Worm (Caenorhabditis elegans) whole organism, L4 larva: ENCODE data around the gene dod-24.

ENCODE experiments used
- F10B5.3 ChIP-seq: sonication (generic microtip); optimal IDR thresholded peaks from 2 replicates; lab custom pipeline; 2016; ENCODE audit warnings: mild to moderate bottlenecking, missing genetic modification characterization, missing compliant biosample characterization
- F49E8.2 ChIP-seq: sonication (generic microtip); optimal IDR thresholded peaks from 2 replicates; lab custom pipeline; 2016; ENCODE audit warnings: missing compliant biosample characterization, mild to moderate bottlenecking, missing genetic modification characterization, borderline replicate concordance
- R02D3.7 ChIP-seq: fragments of 150-350 bp; sonication (generic microtip); optimal IDR thresholded peaks from 3 replicates; lab custom pipeline; 2014; ENCODE audit warnings: missing biosample characterization, missing genetic modification characterization
- T20F7.1 ChIP-seq: fragments of 200-800 bp; sonication (Bioruptor generic); optimal IDR thresholded peaks from 2 replicates; lab custom pipeline; 2018; ENCODE audit warnings: mild to moderate bottlenecking, missing genetic modification characterization, missing compliant biosample characterization
- Y105C5A.15 ChIP-seq: fragments of 200-800 bp; sonication (Bioruptor generic); IDR thresholded peaks from 2 replicates; pipeline ENCODE4 v1.3.6; 2022; ENCODE audit warnings: missing genetic modification characterization, missing compliant biosample characterization
- Y48G9A.11 ChIP-seq: fragments of 200-800 bp; sonication (Bioruptor generic); IDR thresholded peaks from 2 replicates; pipeline ENCODE4 v1.3.6; 2022; ENCODE audit warnings: missing genetic modification reagents, missing genetic modification characterization, missing compliant biosample characterization
- ZK337.2 ChIP-seq: fragments of 200-800 bp; sonication (Bioruptor generic); IDR thresholded peaks from 2 replicates; pipeline ENCODE4 v1.3.6; 2022; ENCODE audit warnings: missing genetic modification reagents, missing genetic modification characterization, missing compliant biosample characterization
- ZK546.5 ChIP-seq, 2 experiments: sonication (generic microtip); optimal IDR thresholded peaks; 2 replicates each; lab custom pipeline; 2017; ENCODE audit warnings: missing biosample characterization in 2 of 2, missing genetic modification characterization in 2 of 2
- ama-1 ChIP-seq: fragments of 150-350 bp; optimal IDR thresholded peaks from 2 replicates; lab custom pipeline; 2014; ENCODE audit warnings: inconsistent platforms, mixed read lengths
- attf-4 ChIP-seq: sonication (generic microtip); optimal IDR thresholded peaks from 3 replicates; lab custom pipeline; 2017; ENCODE audit warnings: missing biosample characterization, missing genetic modification characterization
- ceh-82 ChIP-seq: sonication (generic microtip); optimal IDR thresholded peaks from 2 replicates; lab custom pipeline; 2017; ENCODE audit warnings: missing biosample characterization, missing genetic modification characterization
- ces-1 ChIP-seq: fragments of 150-350 bp; sonication (generic microtip); optimal IDR thresholded peaks from 4 replicates; lab custom pipeline; 2014; ENCODE audit warnings: missing biosample characterization, missing genetic modification reagents, missing genetic modification characterization
- cey-2 ChIP-seq: sonication (generic microtip); optimal IDR thresholded peaks from 3 replicates; lab custom pipeline; 2017; ENCODE audit warnings: missing genetic modification characterization, mild to moderate bottlenecking, missing compliant biosample characterization, antibody characterized with exemption, borderline replicate concordance; ENCODE audit not compliant: insufficient read depth
- ctbp-1 ChIP-seq: fragments of 200-800 bp; sonication (Bioruptor generic); IDR thresholded peaks from 2 replicates; pipeline ENCODE4 v1.3.6; 2022; ENCODE audit warnings: missing genetic modification reagents, missing genetic modification characterization, missing compliant biosample characterization
- daf-16 ChIP-seq, 3 experiments: sonication (generic microtip); optimal IDR thresholded peaks; 2 replicates each; lab custom pipeline; 2016 to 2017; ENCODE audit warnings: missing genetic modification characterization in 3 of 3, missing genetic modification reagents in 3 of 3, mild to moderate bottlenecking in 2 of 3, missing compliant biosample characterization in 2 of 3, missing biosample characterization in 1 of 3, moderate library complexity in 1 of 3
- daf-19 ChIP-seq: fragments of 200-800 bp; sonication (Bioruptor generic); conservative IDR thresholded peaks from 2 replicates; pipeline ENCODE4 v1.3.6; 2022; ENCODE audit warnings: missing genetic modification characterization, missing compliant biosample characterization
- daf-8 ChIP-seq: fragments of 200-800 bp; sonication (Bioruptor generic); IDR thresholded peaks from 2 replicates; pipeline ENCODE4 v1.3.6; 2022; ENCODE audit warnings: missing genetic modification characterization, missing compliant biosample characterization
- dmd-6 ChIP-seq: fragments of 200-800 bp; sonication (Bioruptor generic); IDR thresholded peaks from 2 replicates; pipeline ENCODE4 v1.3.6; 2022; ENCODE audit warnings: missing genetic modification reagents, missing genetic modification characterization, missing compliant biosample characterization
- dmd-8 ChIP-seq: fragments of 200-800 bp; sonication (Bioruptor generic); IDR thresholded peaks from 2 replicates; pipeline ENCODE4 v1.3.6; 2022; ENCODE audit warnings: missing genetic modification characterization, missing compliant biosample characterization
- gei-8 ChIP-seq: fragments of 200-800 bp; sonication (Bioruptor generic); optimal IDR thresholded peaks from 2 replicates; lab custom pipeline; 2018; ENCODE audit warnings: mild to moderate bottlenecking, missing genetic modification characterization, missing compliant biosample characterization
- hlh-11 ChIP-seq: fragments of 200-800 bp; sonication (Bioruptor generic); optimal IDR thresholded peaks from 2 replicates; lab custom pipeline; 2018; ENCODE audit warnings: mild to moderate bottlenecking, missing genetic modification characterization, missing compliant biosample characterization
- lin-15B ChIP-seq: fragments of 150-350 bp; sonication (generic microtip); optimal IDR thresholded peaks from 3 replicates; lab custom pipeline; 2014; ENCODE audit warnings: missing biosample characterization, missing genetic modification characterization
- lin-39 ChIP-seq: fragments of 150-350 bp; optimal IDR thresholded peaks from 2 replicates; lab custom pipeline; 2014; ENCODE audit warnings: missing biosample characterization, missing genetic modification reagents, missing genetic modification characterization
- lsy-2 ChIP-seq, 2 experiments: fragments of 150-350 bp in 1 of 2; sonication (generic microtip) in 1 of 2; optimal IDR thresholded peaks; 2 replicates each; lab custom pipeline; 2014 to 2017; ENCODE audit warnings: missing biosample characterization in 2 of 2, missing genetic modification characterization in 2 of 2
- madf-5 ChIP-seq, 2 experiments: fragments of 200-800 bp; sonication (Bioruptor generic); IDR thresholded peaks; 2 replicates each; pipeline ENCODE4 v1.3.6; 2022; ENCODE audit warnings: missing compliant biosample characterization in 2 of 2, missing genetic modification characterization in 2 of 2
- madf-9 ChIP-seq: fragments of 200-800 bp; sonication (Bioruptor generic); conservative IDR thresholded peaks from 2 replicates; pipeline ENCODE4 v1.3.6; 2022; ENCODE audit warnings: missing genetic modification reagents, missing genetic modification characterization, missing compliant biosample characterization
- mdl-1 ChIP-seq, 2 experiments: fragments of 150-350 bp in 1 of 2; sonication (generic microtip) in 1 of 2; optimal IDR thresholded peaks; 2 replicates each; lab custom pipeline; 2014 to 2017; ENCODE audit warnings: missing biosample characterization in 2 of 2, missing genetic modification characterization in 2 of 2
- mdt-29 ChIP-seq: fragments of 200-800 bp; sonication (Bioruptor generic); IDR thresholded peaks from 2 replicates; pipeline ENCODE4 v1.3.6; 2022; ENCODE audit warnings: missing genetic modification reagents, missing genetic modification characterization, missing compliant biosample characterization
- nhr-10 ChIP-seq: fragments of 150-350 bp; optimal IDR thresholded peaks from 2 replicates; lab custom pipeline; 2014; ENCODE audit warnings: missing biosample characterization, missing genetic modification characterization
- nhr-237 ChIP-seq: sonication (generic microtip); optimal IDR thresholded peaks from 2 replicates; lab custom pipeline; 2017; ENCODE audit warnings: missing biosample characterization, missing genetic modification characterization
- nhr-25 ChIP-seq: sonication (generic microtip); optimal IDR thresholded peaks from 2 replicates; lab custom pipeline; 2017; ENCODE audit warnings: missing genetic modification characterization, mild to moderate bottlenecking, missing compliant biosample characterization, antibody characterized with exemption, moderate library complexity, borderline replicate concordance; ENCODE audit not compliant: insufficient read depth
- nhr-28 ChIP-seq: fragments of 150-350 bp; optimal IDR thresholded peaks from 2 replicates; lab custom pipeline; 2014; ENCODE audit warnings: missing biosample characterization, missing genetic modification characterization
- nhr-6 ChIP-seq: fragments of 150-350 bp; optimal IDR thresholded peaks from 2 replicates; lab custom pipeline; 2014; ENCODE audit warnings: missing biosample characterization, missing genetic modification characterization
- php-3 ChIP-seq: fragments of 200-800 bp; sonication (Bioruptor generic); IDR thresholded peaks from 2 replicates; pipeline ENCODE4 v1.3.6; 2022; ENCODE audit warnings: missing genetic modification reagents, missing genetic modification characterization, missing compliant biosample characterization
- pqm-1 ChIP-seq: sonication (generic microtip); optimal IDR thresholded peaks from 2 replicates; lab custom pipeline; 2017; ENCODE audit warnings: missing biosample characterization, missing genetic modification characterization
- saeg-2 ChIP-seq: fragments of 200-800 bp; sonication (Bioruptor generic); IDR thresholded peaks from 2 replicates; pipeline ENCODE4 v1.3.6; 2022; ENCODE audit warnings: missing genetic modification reagents, missing genetic modification characterization, missing compliant biosample characterization
- skn-1 ChIP-seq: fragments of 150-350 bp; optimal IDR thresholded peaks from 2 replicates; lab custom pipeline; 2014; ENCODE audit warnings: missing biosample characterization, missing genetic modification characterization
- snpc-4 ChIP-seq: fragments of 150-350 bp; optimal IDR thresholded peaks from 2 replicates; lab custom pipeline; 2014; ENCODE audit warnings: missing biosample characterization, missing genetic modification characterization
- tag-97 ChIP-seq: fragments of 200-800 bp; sonication (Bioruptor generic); IDR thresholded peaks from 2 replicates; pipeline ENCODE4 v1.3.6; 2022; ENCODE audit warnings: missing genetic modification characterization, missing compliant biosample characterization
- unc-62 ChIP-seq, 3 experiments: fragments of 150-350 bp in 1 of 3; sonication (generic microtip); optimal IDR thresholded peaks in 2 of 3; peaks in 1 of 3; 1 replicate in 1 of 3; 2 replicates in 2 of 3; lab custom pipeline; 2014 to 2017; ENCODE audit warnings: missing biosample characterization in 3 of 3, missing genetic modification characterization in 3 of 3, missing genetic modification reagents in 3 of 3, missing genotype in 1 of 3
- vab-7 ChIP-seq: fragments of 200-800 bp; sonication (Bioruptor generic); IDR thresholded peaks from 2 replicates; pipeline ENCODE4 v1.3.6; 2022; ENCODE audit warnings: missing genetic modification reagents, missing genetic modification characterization, missing compliant biosample characterization
- zfp-3 ChIP-seq: fragments of 200-800 bp; sonication (Bioruptor generic); conservative IDR thresholded peaks from 2 replicates; pipeline ENCODE4 v1.3.6; 2022; ENCODE audit warnings: missing genetic modification reagents, missing genetic modification characterization, missing compliant biosample characterization
- zip-2 ChIP-seq: fragments of 150-350 bp; optimal IDR thresholded peaks from 2 replicates; lab custom pipeline; 2014; ENCODE audit warnings: missing biosample characterization, missing genetic modification characterization
- ztf-11 ChIP-seq: fragments of 150-350 bp; optimal IDR thresholded peaks from 2 replicates; lab custom pipeline; 2014; ENCODE audit warnings: missing biosample characterization, missing genetic modification characterization

Gene dod-24

ce11 chrIV:12962564-12962963, 21.4 kb upstream of the dod-24 start, which contains the start of gene F55G11.8:
F55G11.8 (plus strand) TSS chrIV:12962808.
- TF ChIP-seq snpc-4 (tag; lab: Kevin White, UChicago) (no peak), cey-2 (tag; lab: Kevin White, UChicago) (no peak), F49E8.2 (no peak), saeg-2 (GFP tag; lab: Robert Waterston, UW) (no peak), nhr-25 (no peak), lin-15B (no peak), Y105C5A.15 (GFP tag; lab: Robert Waterston, UW) (no peak), madf-5 (GFP tag; IDR thresholded peaks at IDR 0.05; lab: Robert Waterston, UW) (no peak), ZK337.2 (GFP tag; lab: Robert Waterston, UW) (no peak), dmd-6 (GFP tag; lab: Robert Waterston, UW) (0 out of 2 replicates have a peak, but pooled peaks have one; percentile 20), R02D3.7 (tag; lab: Kevin White, UChicago) (no peak), ama-1 (lab: Kevin White, UChicago) (no peak), mdl-1 (tag; optimal IDR thresholded peaks at IDR 0.05; lab: Kevin White, UChicago) (no peak), ztf-11 (no peak), unc-62 (GFP tag; optimal IDR thresholded peaks at IDR 0.05 in 1 of 2; lab: Kevin White, UChicago) (no peak), unc-62 (tag; optimal IDR thresholded peaks at IDR 0.05; lab: Kevin White, UChicago) (no peak), F10B5.3 (tag; lab: Kevin White, UChicago) (no peak), ctbp-1 (no peak), vab-7 (GFP tag; lab: Robert Waterston, UW) (no peak), madf-9 (no peak), lin-39 (no peak), daf-19 (no peak), mdt-29 (no peak), T20F7.1 (GFP tag; lab: Kevin White, UChicago) (no peak), nhr-28 (tag; lab: Kevin White, UChicago) (peak; percentile 62), daf-16 (GFP tag; optimal IDR thresholded peaks at IDR 0.05; lab: Kevin White, UChicago) (no peak), daf-16 (tag; optimal IDR thresholded peaks at IDR 0.05; lab: Kevin White, UChicago) (peak; percentile 94), tag-97 (GFP tag; lab: Robert Waterston, UW) (no peak), zip-2 (no peak), daf-8 (GFP tag; lab: Robert Waterston, UW) (no peak), nhr-237 (no peak), nhr-10 (tag; lab: Kevin White, UChicago) (no peak), ces-1 (GFP tag; lab: Kevin White, UChicago) (no peak), nhr-6 (tag; lab: Kevin White, UChicago) (peak; percentile 82), hlh-11 (no peak), attf-4 (no peak), Y48G9A.11 (GFP tag; lab: Robert Waterston, UW) (no peak), dmd-8 (GFP tag; lab: Robert Waterston, UW) (no peak), zfp-3 (GFP tag; lab: Robert Waterston, UW) (no peak), lsy-2 (tag; optimal IDR thresholded peaks at IDR 0.05; lab: Kevin White, UChicago) (no peak), skn-1 (tag; lab: Kevin White, UChicago) (no peak), gei-8 (GFP tag; lab: Kevin White, UChicago) (no peak), php-3 (GFP tag; lab: Robert Waterston, UW) (no peak), ceh-82 (tag; lab: Kevin White, UChicago) (no peak), ZK546.5 (tag; optimal IDR thresholded peaks at IDR 0.05; lab: Kevin White, UChicago) (no peak), pqm-1 (tag; lab: Kevin White, UChicago) (peak; percentile 84)
